Worm (Caenorhabditis elegans) whole organism, L4 larva: Measurements from ENCODE around the gene Y38C1BA.1.

Experiments
- D1046.2 ChIP-seq: fragments of 200-800 bp; sonication (Bioruptor generic); IDR thresholded peaks from 2 replicates; pipeline ENCODE4 v1.3.6; 2022; ENCODE audit warnings: missing genetic modification characterization, missing compliant biosample characterization
- F26F4.8 ChIP-seq: fragments of 200-800 bp; sonication (Bioruptor generic); conservative IDR thresholded peaks from 2 replicates; pipeline ENCODE4 v1.3.6; 2022; ENCODE audit warnings: missing genetic modification characterization, missing compliant biosample characterization
- F37D6.2 ChIP-seq: sonication (generic microtip); optimal IDR thresholded peaks from 2 replicates; lab custom pipeline; 2016; ENCODE audit warnings: mild to moderate bottlenecking, missing genetic modification characterization, missing compliant biosample characterization
- T20F7.1 ChIP-seq: fragments of 200-800 bp; sonication (Bioruptor generic); optimal IDR thresholded peaks from 2 replicates; lab custom pipeline; 2018; ENCODE audit warnings: mild to moderate bottlenecking, missing genetic modification characterization, missing compliant biosample characterization
- T26A8.4 ChIP-seq: fragments of 200-800 bp; sonication (Bioruptor generic); IDR thresholded peaks from 2 replicates; pipeline ENCODE4 v1.3.6; 2022; ENCODE audit warnings: missing genetic modification characterization, missing compliant biosample characterization
- Y75B8A.6 ChIP-seq: fragments of 200-800 bp; sonication (Bioruptor generic); IDR thresholded peaks from 2 replicates; pipeline ENCODE4 v1.3.6; 2022; ENCODE audit warnings: missing genetic modification reagents, missing genetic modification characterization, missing compliant biosample characterization
- aha-1 ChIP-seq: fragments of 150-350 bp; peaks from one replicate; lab custom pipeline; 2014; ENCODE audit warnings: missing biosample characterization, missing genetic modification characterization
- arid-1 ChIP-seq: fragments of 200-800 bp; sonication (Bioruptor generic); conservative IDR thresholded peaks from 2 replicates; pipeline ENCODE4 v1.3.6; 2022; ENCODE audit warnings: missing genetic modification reagents, missing genetic modification characterization, missing compliant biosample characterization
- ceh-32 ChIP-seq: sonication (generic microtip); optimal IDR thresholded peaks from 2 replicates; lab custom pipeline; 2016; ENCODE audit warnings: mild to moderate bottlenecking, missing genetic modification characterization, missing compliant biosample characterization; ENCODE audit not compliant: poor library complexity
- ceh-44 ChIP-seq: fragments of 200-800 bp; sonication (Bioruptor generic); IDR thresholded peaks from 2 replicates; pipeline ENCODE4 v1.3.6; 2022; ENCODE audit warnings: missing genetic modification reagents, missing genetic modification characterization, missing compliant biosample characterization
- ceh-62 ChIP-seq: sonication (generic microtip); optimal IDR thresholded peaks from 2 replicates; lab custom pipeline; 2017; ENCODE audit warnings: missing biosample characterization, missing genetic modification characterization
- ceh-82 ChIP-seq: sonication (generic microtip); optimal IDR thresholded peaks from 2 replicates; lab custom pipeline; 2017; ENCODE audit warnings: missing biosample characterization, missing genetic modification characterization
- ctbp-1 ChIP-seq: fragments of 200-800 bp; sonication (Bioruptor generic); IDR thresholded peaks from 2 replicates; pipeline ENCODE4 v1.3.6; 2022; ENCODE audit warnings: missing genetic modification reagents, missing genetic modification characterization, missing compliant biosample characterization
- daf-16 ChIP-seq, 3 experiments: sonication (generic microtip); optimal IDR thresholded peaks; 2 replicates each; lab custom pipeline; 2016 to 2017; ENCODE audit warnings: missing genetic modification characterization in 3 of 3, missing genetic modification reagents in 3 of 3, mild to moderate bottlenecking in 2 of 3, missing compliant biosample characterization in 2 of 3, missing biosample characterization in 1 of 3, moderate library complexity in 1 of 3
- dmd-6 ChIP-seq: fragments of 200-800 bp; sonication (Bioruptor generic); IDR thresholded peaks from 2 replicates; pipeline ENCODE4 v1.3.6; 2022; ENCODE audit warnings: missing genetic modification reagents, missing genetic modification characterization, missing compliant biosample characterization
- dmd-9 ChIP-seq: fragments of 200-800 bp; sonication (Bioruptor generic); IDR thresholded peaks from 2 replicates; pipeline ENCODE4 v1.3.6; 2022; ENCODE audit warnings: missing genetic modification reagents, missing genetic modification characterization, missing compliant biosample characterization
- dpl-1 ChIP-seq: fragments of 150-350 bp; optimal IDR thresholded peaks from 2 replicates; lab custom pipeline; 2014; ENCODE audit warnings: missing biosample characterization, missing genetic modification reagents, missing genetic modification characterization
- duxl-1 ChIP-seq: sonication (generic microtip); optimal IDR thresholded peaks from 2 replicates; lab custom pipeline; 2016; ENCODE audit warnings: mild to moderate bottlenecking, missing genetic modification characterization, moderate library complexity, missing compliant biosample characterization; ENCODE audit not compliant: poor library complexity
- fkh-10 ChIP-seq: fragments of 150-350 bp; optimal IDR thresholded peaks from 2 replicates; lab custom pipeline; 2014; ENCODE audit warnings: missing biosample characterization, missing genetic modification reagents, missing genetic modification characterization
- gei-8 ChIP-seq: fragments of 200-800 bp; sonication (Bioruptor generic); optimal IDR thresholded peaks from 2 replicates; lab custom pipeline; 2018; ENCODE audit warnings: mild to moderate bottlenecking, missing genetic modification characterization, missing compliant biosample characterization
- hlh-11 ChIP-seq: fragments of 200-800 bp; sonication (Bioruptor generic); optimal IDR thresholded peaks from 2 replicates; lab custom pipeline; 2018; ENCODE audit warnings: mild to moderate bottlenecking, missing genetic modification characterization, missing compliant biosample characterization
- lin-29 ChIP-seq: fragments of 200-800 bp; sonication (Bioruptor generic); IDR thresholded peaks from 2 replicates; pipeline ENCODE4 v1.3.6; 2022; ENCODE audit warnings: missing genetic modification reagents, missing genetic modification characterization, missing compliant biosample characterization
- lir-3 ChIP-seq: sonication (generic microtip); optimal IDR thresholded peaks from 2 replicates; lab custom pipeline; 2016; ENCODE audit warnings: mild to moderate bottlenecking, missing genetic modification characterization, missing compliant biosample characterization
- lsy-2 ChIP-seq, 2 experiments: fragments of 150-350 bp in 1 of 2; sonication (generic microtip) in 1 of 2; optimal IDR thresholded peaks; 2 replicates each; lab custom pipeline; 2014 to 2017; ENCODE audit warnings: missing biosample characterization in 2 of 2, missing genetic modification characterization in 2 of 2
- madf-9 ChIP-seq: fragments of 200-800 bp; sonication (Bioruptor generic); conservative IDR thresholded peaks from 2 replicates; pipeline ENCODE4 v1.3.6; 2022; ENCODE audit warnings: missing genetic modification reagents, missing genetic modification characterization, missing compliant biosample characterization
- mdl-1 ChIP-seq, 2 experiments: fragments of 150-350 bp in 1 of 2; sonication (generic microtip) in 1 of 2; optimal IDR thresholded peaks; 2 replicates each; lab custom pipeline; 2014 to 2017; ENCODE audit warnings: missing biosample characterization in 2 of 2, missing genetic modification characterization in 2 of 2
- mdt-29 ChIP-seq: fragments of 200-800 bp; sonication (Bioruptor generic); IDR thresholded peaks from 2 replicates; pipeline ENCODE4 v1.3.6; 2022; ENCODE audit warnings: missing genetic modification reagents, missing genetic modification characterization, missing compliant biosample characterization
- mxl-2 ChIP-seq: fragments of 200-800 bp; sonication (Bioruptor generic); conservative IDR thresholded peaks from 2 replicates; pipeline ENCODE4 v1.3.6; 2022; ENCODE audit warnings: missing genetic modification reagents, missing genetic modification characterization, missing compliant biosample characterization
- mxl-3 ChIP-seq: fragments of 200-800 bp; sonication (Bioruptor generic); optimal IDR thresholded peaks from 2 replicates; lab custom pipeline; 2018; ENCODE audit warnings: mild to moderate bottlenecking, missing genetic modification characterization, missing compliant biosample characterization
- nhr-25 ChIP-seq: sonication (generic microtip); optimal IDR thresholded peaks from 2 replicates; lab custom pipeline; 2017; ENCODE audit warnings: missing genetic modification characterization, mild to moderate bottlenecking, missing compliant biosample characterization, antibody characterized with exemption, moderate library complexity, borderline replicate concordance; ENCODE audit not compliant: insufficient read depth
- nhr-28 ChIP-seq: fragments of 150-350 bp; optimal IDR thresholded peaks from 2 replicates; lab custom pipeline; 2014; ENCODE audit warnings: missing biosample characterization, missing genetic modification characterization
- nhr-42 ChIP-seq: fragments of 200-800 bp; sonication (Bioruptor generic); IDR thresholded peaks from 2 replicates; pipeline ENCODE4 v1.3.6; 2022; ENCODE audit warnings: missing genetic modification characterization, missing compliant biosample characterization
- nhr-6 ChIP-seq: fragments of 150-350 bp; optimal IDR thresholded peaks from 2 replicates; lab custom pipeline; 2014; ENCODE audit warnings: missing biosample characterization, missing genetic modification characterization
- nhr-76 ChIP-seq: fragments of 150-350 bp; optimal IDR thresholded peaks from 2 replicates; lab custom pipeline; 2014; ENCODE audit warnings: missing biosample characterization, missing genetic modification characterization
- nhr-77 ChIP-seq: fragments of 150-350 bp; optimal IDR thresholded peaks from 2 replicates; lab custom pipeline; 2014; ENCODE audit warnings: missing biosample characterization, missing genetic modification characterization
- pqm-1 ChIP-seq: sonication (generic microtip); optimal IDR thresholded peaks from 2 replicates; lab custom pipeline; 2017; ENCODE audit warnings: missing biosample characterization, missing genetic modification characterization
- rbr-2 ChIP-seq: sonication (generic microtip); optimal IDR thresholded peaks from 2 replicates; lab custom pipeline; 2016; ENCODE audit warnings: missing genotype, missing genetic modification characterization, missing compliant biosample characterization
- saeg-2 ChIP-seq: fragments of 200-800 bp; sonication (Bioruptor generic); IDR thresholded peaks from 2 replicates; pipeline ENCODE4 v1.3.6; 2022; ENCODE audit warnings: missing genetic modification reagents, missing genetic modification characterization, missing compliant biosample characterization
- sdz-12 ChIP-seq: fragments of 200-800 bp; sonication (Bioruptor generic); optimal IDR thresholded peaks from 2 replicates; lab custom pipeline; 2018; ENCODE audit warnings: mild to moderate bottlenecking, missing genetic modification characterization, missing compliant biosample characterization
- skn-1 ChIP-seq: fragments of 150-350 bp; optimal IDR thresholded peaks from 2 replicates; lab custom pipeline; 2014; ENCODE audit warnings: missing biosample characterization, missing genetic modification characterization
- snpc-1.2 ChIP-seq: fragments of 200-800 bp; sonication (Bioruptor generic); IDR thresholded peaks from 2 replicates; pipeline ENCODE4 v1.3.6; 2022; ENCODE audit warnings: missing genetic modification reagents, missing genetic modification characterization, missing compliant biosample characterization
- snpc-4 ChIP-seq: fragments of 150-350 bp; optimal IDR thresholded peaks from 2 replicates; lab custom pipeline; 2014; ENCODE audit warnings: missing biosample characterization, missing genetic modification characterization
- spr-3 ChIP-seq: fragments of 200-800 bp; sonication (Bioruptor generic); optimal IDR thresholded peaks from 2 replicates; lab custom pipeline; 2018; ENCODE audit warnings: mild to moderate bottlenecking, missing genetic modification characterization, missing compliant biosample characterization
- zag-1 ChIP-seq: fragments of 150-350 bp; optimal IDR thresholded peaks from 2 replicates; lab custom pipeline; 2014; ENCODE audit warnings: missing biosample characterization, missing genetic modification characterization
- zip-11 ChIP-seq: fragments of 200-800 bp; sonication (Bioruptor generic); IDR thresholded peaks from 2 replicates; pipeline ENCODE4 v1.3.6; 2022; ENCODE audit warnings: missing genetic modification characterization, missing compliant biosample characterization
- ztf-11 ChIP-seq: fragments of 150-350 bp; optimal IDR thresholded peaks from 2 replicates; lab custom pipeline; 2014; ENCODE audit warnings: missing biosample characterization, missing genetic modification characterization
- ztf-7 ChIP-seq: fragments of 150-350 bp; optimal IDR thresholded peaks from 2 replicates; lab custom pipeline; 2014; ENCODE audit warnings: missing biosample characterization, missing genetic modification characterization

The Y38C1BA.1 gene

DNA sequence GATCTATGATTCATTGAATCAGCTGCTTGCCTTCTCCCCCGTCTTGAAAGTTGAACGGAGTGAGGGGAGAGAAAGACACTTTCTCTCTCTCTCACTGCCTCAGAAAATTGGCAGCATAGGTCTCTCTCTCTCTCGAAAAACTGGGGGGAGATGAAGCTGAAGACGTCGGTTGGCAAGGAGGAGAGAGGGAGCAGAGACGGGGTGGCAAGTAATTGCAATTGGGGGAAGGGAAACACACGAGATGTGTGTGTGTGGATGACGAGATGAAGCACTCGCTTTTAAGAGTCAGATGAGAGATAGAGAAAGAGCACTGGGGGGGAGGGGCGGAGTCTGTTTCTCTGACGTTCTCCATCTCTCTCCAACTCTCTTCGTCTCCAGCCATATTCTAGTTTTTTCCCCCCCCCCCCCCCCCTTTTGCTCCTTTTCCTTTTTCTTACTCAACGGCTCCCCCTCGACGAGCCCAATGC lies 20.3 kb upstream of the Y38C1BA.1 start, which contains the start of gene cmk-1 (continued):
- TF ChIP-seq daf-16 (GFP tag; optimal IDR thresholded peaks at IDR 0.05; lab: Kevin White, UChicago) (no peak), daf-16 (tag; optimal IDR thresholded peaks at IDR 0.05; lab: Kevin White, UChicago) (no peak), arid-1 (GFP tag; lab: Robert Waterston, UW) (no peak), zag-1 (tag; lab: Kevin White, UChicago) (no peak), zip-11 (GFP tag; lab: Robert Waterston, UW) (no peak), snpc-1.2 (no peak), pqm-1 (tag; lab: Kevin White, UChicago) (no peak), dmd-9 (GFP tag; lab: Robert Waterston, UW) (no peak), mdt-29 (GFP tag; lab: Robert Waterston, UW) (no peak), saeg-2 (GFP tag; lab: Robert Waterston, UW) (no peak), T26A8.4 (no peak), mdl-1 (tag; optimal IDR thresholded peaks at IDR 0.05; lab: Kevin White, UChicago) (peak in 1 of 2 experiments; percentile 53), sdz-12 (no peak), ceh-44 (GFP tag; lab: Robert Waterston, UW) (no peak), F37D6.2 (tag; lab: Kevin White, UChicago) (peak; percentile 52), skn-1 (tag; lab: Kevin White, UChicago) (no peak), nhr-76 (no peak), D1046.2 (GFP tag; lab: Robert Waterston, UW) (no peak), fkh-10 (GFP tag; lab: Kevin White, UChicago) (peak; percentile 76), ztf-11 (tag; lab: Kevin White, UChicago) (no peak), lir-3 (tag; lab: Kevin White, UChicago) (no peak), nhr-42 (GFP tag; lab: Robert Waterston, UW) (no peak), snpc-4 (tag; lab: Kevin White, UChicago) (no peak), madf-9 (GFP tag; lab: Robert Waterston, UW) (no peak), ceh-82 (tag; lab: Kevin White, UChicago) (no peak), mxl-2 (GFP tag; lab: Robert Waterston, UW) (no peak), lsy-2 (tag; optimal IDR thresholded peaks at IDR 0.05; lab: Kevin White, UChicago) (peak in 1 of 2 experiments; percentile 44), Y75B8A.6 (0 out of 2 replicates have a peak, but pooled peaks have one; percentile 30), ceh-62 (tag; lab: Kevin White, UChicago) (no peak)
- TF ChIP-seq, all 104 proteins: peak for 20

DNA sequence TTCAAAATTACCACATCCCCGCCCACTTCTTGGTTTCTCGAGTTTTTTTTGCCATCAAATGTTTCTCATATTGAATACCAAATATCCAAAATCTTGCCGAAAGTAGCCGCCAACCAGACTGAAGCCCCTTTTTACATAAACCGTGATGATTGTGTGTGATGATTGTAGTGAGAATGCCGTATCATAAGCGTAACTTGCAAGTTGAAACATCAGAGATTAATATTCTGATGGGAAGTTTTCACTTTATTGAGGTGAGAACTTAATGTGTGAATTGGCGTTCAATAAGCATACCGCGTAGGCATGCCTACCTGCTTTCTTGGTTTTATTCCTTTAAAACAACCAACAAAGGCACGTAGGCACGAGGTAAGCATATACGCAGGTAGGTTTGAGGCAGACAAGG lies 17.8 kb upstream of the Y38C1BA.1 start, which contains the start of gene Y38C1BA.4:
Gene Y38C1BA.4, plus strand, starts transcription at position 301 of the 400 bp plus-strand sequence.
- no peak for TF ChIP-seq nhr-25
- no peak for TF ChIP-seq nhr-6
- no peak for TF ChIP-seq dpl-1 (GFP tag; lab: Kevin White, UChicago)
- no peak for TF ChIP-seq ceh-32 (tag; lab: Kevin White, UChicago)
- no peak for TF ChIP-seq dmd-6
- TF ChIP-seq nhr-77 (tag; lab: Kevin White, UChicago) = no peak
- no peak for TF ChIP-seq F26F4.8 (GFP tag; lab: Robert Waterston, UW)
- no peak for TF ChIP-seq ctbp-1 (GFP tag; lab: Robert Waterston, UW)
- TF ChIP-seq T20F7.1 = no peak
- no peak for TF ChIP-seq aha-1
- TF ChIP-seq, all 104 proteins: peak for 0

DNA sequence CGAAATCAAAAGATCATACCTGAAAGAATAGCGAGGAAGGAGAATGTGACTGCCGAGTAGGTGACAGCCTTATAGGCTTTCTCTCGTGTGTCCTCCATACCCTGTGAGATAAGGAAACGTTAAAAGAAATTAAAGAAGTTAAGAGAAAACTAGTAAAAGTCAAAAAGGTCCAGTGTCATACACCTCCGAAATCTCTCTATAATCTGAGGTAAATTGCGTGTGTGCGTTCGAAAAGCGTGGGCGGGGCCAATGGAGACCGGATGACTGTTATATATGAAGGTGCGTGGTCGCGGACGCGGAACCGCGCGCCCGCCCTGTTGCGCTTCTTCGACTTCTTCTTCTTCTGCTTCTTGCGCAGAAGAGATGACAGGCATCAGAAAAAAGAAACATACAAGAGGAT lies 16.4 kb upstream of the Y38C1BA.1 start, which contains the start of gene col-109:
Gene col-109, minus strand, starts transcription at position 101 of the 400 bp plus-strand sequence.
- no peak for TF ChIP-seq fkh-10 (GFP tag; lab: Kevin White, UChicago)
- TF ChIP-seq lin-29 (GFP tag; lab: Robert Waterston, UW) = no peak
- no peak for TF ChIP-seq F26F4.8 (GFP tag; lab: Robert Waterston, UW)
- no peak for TF ChIP-seq lir-3 (tag; lab: Kevin White, UChicago)
- peak; percentile 1 for TF ChIP-seq hlh-11 (tag; lab: Kevin White, UChicago)
- no peak for TF ChIP-seq gei-8 (GFP tag; lab: Kevin White, UChicago)
- peak; percentile 47 for TF ChIP-seq mxl-3 (GFP tag; lab: Kevin White, UChicago)
- TF ChIP-seq duxl-1 (tag; lab: Kevin White, UChicago) = no peak
- no peak for TF ChIP-seq spr-3 (GFP tag; lab: Kevin White, UChicago)
- TF ChIP-seq rbr-2 (tag; lab: Kevin White, UChicago) = no peak
- TF ChIP-seq T20F7.1 = no peak
- no peak for TF ChIP-seq mdl-1 (tag; optimal IDR thresholded peaks at IDR 0.05; lab: Kevin White, UChicago)
- TF ChIP-seq ztf-7 (tag; lab: Kevin White, UChicago) = no peak
- TF ChIP-seq pqm-1 (tag; lab: Kevin White, UChicago) = no peak
- no peak for TF ChIP-seq ceh-44 (GFP tag; lab: Robert Waterston, UW)
- no peak for TF ChIP-seq nhr-28
